Fruit fly (Drosophila melanogaster) whole organism, prepupa: ENCODE results near the gene CG13460.

Source experiments
- Blimp-1 ChIP-seq: fragments of 200-800 bp; sonication (Bioruptor generic); optimal IDR thresholded peaks from 3 replicates; lab custom pipeline; 2017; ENCODE audit warnings: missing biosample characterization, missing genetic modification characterization, mild to moderate bottlenecking, moderate library complexity, missing genetic modification reagents
- CG10631 ChIP-seq: fragments of 200-800 bp; sonication (Bioruptor generic); optimal IDR thresholded peaks from 2 replicates; lab custom pipeline; 2016; ENCODE audit warnings: missing biosample characterization, missing genetic modification characterization
- CG10669 ChIP-seq: fragments of 200-800 bp; sonication (Bioruptor generic); optimal IDR thresholded peaks from 3 replicates; lab custom pipeline; 2018; ENCODE audit warnings: missing biosample characterization, mild to moderate bottlenecking, missing genetic modification characterization, moderate library complexity
- CG11762 ChIP-seq: fragments of 200-800 bp; sonication (Bioruptor generic); optimal IDR thresholded peaks from 3 replicates; lab custom pipeline; 2016; ENCODE audit warnings: missing biosample characterization, missing genetic modification characterization; ENCODE audit not compliant: insufficient read depth
- CG11902 ChIP-seq: fragments of 200-800 bp; sonication (Bioruptor generic); optimal IDR thresholded peaks from 3 replicates; lab custom pipeline; 2016; ENCODE audit warnings: missing biosample characterization, missing genetic modification characterization
- CG15336 ChIP-seq: fragments of 200-800 bp; sonication (Bioruptor generic); IDR thresholded peaks from 2 replicates; pipeline ENCODE4 v1.3.6; 2022; ENCODE audit warnings: missing biosample characterization, missing genetic modification characterization
- CG1621 ChIP-seq: fragments of 200-800 bp; sonication (Bioruptor generic); optimal IDR thresholded peaks from 3 replicates; lab custom pipeline; 2018; ENCODE audit warnings: missing biosample characterization, mild to moderate bottlenecking, missing genetic modification characterization
- CG31627 ChIP-seq: fragments of 200-800 bp; sonication (Bioruptor generic); optimal IDR thresholded peaks from 3 replicates; lab custom pipeline; 2016; ENCODE audit warnings: missing biosample characterization, missing genetic modification characterization
- CG3919 ChIP-seq: fragments of 200-800 bp; sonication (Bioruptor generic); optimal IDR thresholded peaks from 3 replicates; lab custom pipeline; 2016; ENCODE audit warnings: missing biosample characterization, missing genetic modification characterization
- CG4318 ChIP-seq: fragments of 200-800 bp; sonication (Bioruptor generic); optimal IDR thresholded peaks from 3 replicates; lab custom pipeline; 2017; ENCODE audit warnings: missing biosample characterization, mild to moderate bottlenecking, missing genetic modification characterization
- CG6163 ChIP-seq: fragments of 200-800 bp; sonication (Bioruptor generic); IDR thresholded peaks from 3 replicates; pipeline ENCODE4 v1.3.6; 2022; ENCODE audit warnings: missing biosample characterization, missing genetic modification characterization
- CG6792 ChIP-seq: fragments of 200-800 bp; sonication (Bioruptor generic); optimal IDR thresholded peaks from 3 replicates; lab custom pipeline; 2016; ENCODE audit warnings: missing biosample characterization, missing genetic modification characterization
- CG6808 ChIP-seq: fragments of 200-800 bp; sonication (Bioruptor generic); optimal IDR thresholded peaks from 3 replicates; lab custom pipeline; 2017; ENCODE audit warnings: missing biosample characterization, missing genetic modification characterization, mild to moderate bottlenecking, moderate library complexity, missing genetic modification reagents
- CG6854 ChIP-seq: fragments of 200-800 bp; sonication (Bioruptor generic); optimal IDR thresholded peaks from 2 replicates; lab custom pipeline; 2017; ENCODE audit warnings: missing biosample characterization, mild to moderate bottlenecking, missing genetic modification characterization
- CG7368 ChIP-seq: fragments of 200-800 bp; sonication (Bioruptor generic); optimal IDR thresholded peaks from 3 replicates; lab custom pipeline; 2016; ENCODE audit warnings: missing biosample characterization, missing genetic modification characterization
- CG8319 ChIP-seq: fragments of 200-800 bp; sonication (Bioruptor generic); optimal IDR thresholded peaks from 3 replicates; lab custom pipeline; 2016; ENCODE audit warnings: missing biosample characterization, missing genetic modification characterization
- CG8632 ChIP-seq: fragments of 200-800 bp; sonication (Bioruptor generic); optimal IDR thresholded peaks from 3 replicates; lab custom pipeline; 2016; ENCODE audit warnings: missing biosample characterization, missing genetic modification characterization
- Eip75B ChIP-seq: fragments of 200-800 bp; sonication (Bioruptor generic); optimal IDR thresholded peaks from 3 replicates; lab custom pipeline; 2016; ENCODE audit warnings: missing biosample characterization, missing genetic modification characterization
- Eip78C ChIP-seq: fragments of 200-800 bp; sonication (Bioruptor generic); peaks from one replicate; lab custom pipeline; 2016; ENCODE audit warnings: missing biosample characterization, missing genetic modification characterization
- Eip93F ChIP-seq: fragments of 200-800 bp; sonication (Bioruptor generic); optimal IDR thresholded peaks from 2 replicates; lab custom pipeline; 2016; ENCODE audit warnings: missing biosample characterization, mild to moderate bottlenecking, missing genetic modification characterization
- Ets96B ChIP-seq: fragments of 200-800 bp; optimal IDR thresholded peaks from 2 replicates; lab custom pipeline; 2019; ENCODE audit warnings: missing biosample characterization, mild to moderate bottlenecking, missing genetic modification characterization, moderate library complexity
- Hr38 ChIP-seq: sonication (Bioruptor generic); optimal IDR thresholded peaks from 2 replicates; lab custom pipeline; 2016; ENCODE audit warnings: missing biosample characterization, missing genetic modification characterization
- Lpt ChIP-seq: fragments of 200-800 bp; sonication (Bioruptor generic); optimal IDR thresholded peaks from 3 replicates; lab custom pipeline; 2016; ENCODE audit warnings: missing biosample characterization, missing genetic modification characterization
- OdsH ChIP-seq: fragments of 200-800 bp; sonication (Bioruptor generic); optimal IDR thresholded peaks from 3 replicates; lab custom pipeline; 2016; ENCODE audit warnings: missing biosample characterization, missing genetic modification characterization
- Sox102F ChIP-seq: fragments of 200-800 bp; sonication (Bioruptor generic); optimal IDR thresholded peaks from 2 replicates; lab custom pipeline; 2016; ENCODE audit warnings: missing biosample characterization, mild to moderate bottlenecking, missing genetic modification characterization
- Sox14 ChIP-seq: fragments of 200-800 bp; sonication (Bioruptor generic); optimal IDR thresholded peaks from 3 replicates; lab custom pipeline; 2016; ENCODE audit warnings: missing biosample characterization, missing genetic modification characterization
- acj6 ChIP-seq: fragments of 200-800 bp; sonication (Bioruptor generic); optimal IDR thresholded peaks from 3 replicates; lab custom pipeline; 2016; ENCODE audit warnings: missing biosample characterization, missing genetic modification characterization
- cyc ChIP-seq: fragments of 200-800 bp; sonication (Bioruptor generic); optimal IDR thresholded peaks from 3 replicates; lab custom pipeline; 2016; ENCODE audit warnings: missing biosample characterization, missing genetic modification characterization
- dac ChIP-seq: fragments of 200-800 bp; sonication (Bioruptor generic); optimal IDR thresholded peaks from 2 replicates; lab custom pipeline; 2017; ENCODE audit warnings: missing biosample characterization, mild to moderate bottlenecking, missing genetic modification characterization
- dsx ChIP-seq: fragments of 200-800 bp; optimal IDR thresholded peaks from 3 replicates; lab custom pipeline; 2019; ENCODE audit warnings: missing biosample characterization, mild to moderate bottlenecking, missing genetic modification characterization, moderate library complexity; ENCODE audit not compliant: poor library complexity, severe bottlenecking
- eg ChIP-seq: fragments of 200-800 bp; sonication (Bioruptor generic); IDR thresholded peaks from 3 replicates; pipeline ENCODE4 v1.3.6; 2022; ENCODE audit warnings: missing biosample characterization, missing genetic modification characterization
- esn ChIP-seq: fragments of 200-800 bp; sonication (Bioruptor generic); optimal IDR thresholded peaks from 2 replicates; lab custom pipeline; 2016; ENCODE audit warnings: missing biosample characterization, mild to moderate bottlenecking, missing genetic modification characterization, moderate library complexity
- fd85E ChIP-seq: fragments of 200-800 bp; sonication (Bioruptor generic); optimal IDR thresholded peaks from 3 replicates; lab custom pipeline; 2016; ENCODE audit warnings: missing biosample characterization, missing genetic modification characterization
- fkh ChIP-seq: fragments of 200-800 bp; sonication (Bioruptor generic); optimal IDR thresholded peaks from 3 replicates; lab custom pipeline; 2017; ENCODE audit warnings: missing biosample characterization, mild to moderate bottlenecking, missing genetic modification characterization, moderate library complexity
- net ChIP-seq: fragments of 200-800 bp; sonication (Bioruptor generic); optimal IDR thresholded peaks from 3 replicates; lab custom pipeline; 2016; ENCODE audit warnings: missing biosample characterization, missing genetic modification characterization
- pdm3 ChIP-seq: fragments of 200-800 bp; sonication (Bioruptor generic); optimal IDR thresholded peaks from 3 replicates; lab custom pipeline; 2016; ENCODE audit warnings: missing biosample characterization, missing genetic modification characterization
- salr ChIP-seq, 2 experiments: fragments of 200-800 bp; sonication (Bioruptor generic); optimal IDR thresholded peaks; 3 replicates each; lab custom pipeline; 2016 to 2018; ENCODE audit warnings: missing biosample characterization in 2 of 2, missing genetic modification characterization in 2 of 2, mild to moderate bottlenecking in 1 of 2
- ss ChIP-seq, 2 experiments: fragments of 200-800 bp; sonication (Bioruptor generic); optimal IDR thresholded peaks; 2 replicates in 1 of 2; 3 replicates in 1 of 2; lab custom pipeline; 2017 to 2018; ENCODE audit warnings: mild to moderate bottlenecking in 2 of 2, missing biosample characterization in 2 of 2, missing genetic modification characterization in 2 of 2, moderate library complexity in 1 of 2
- topi ChIP-seq: fragments of 200-800 bp; sonication (Bioruptor generic); optimal IDR thresholded peaks from 3 replicates; lab custom pipeline; 2016; ENCODE audit warnings: missing biosample characterization, missing genetic modification characterization

The CG13460 gene

dm6 chr3L:15064877-15065276 lies 3.4 kb upstream of the CG13460 start, which contains the start of gene Sytbeta:
TSS of gene Sytbeta (minus strand) at chr3L:15064977.
- TF ChIP-seq fd85E (GFP tag; lab: Kevin White, UChicago) (no peak), CG6792 (GFP tag; lab: Kevin White, UChicago) (no peak), OdsH (GFP tag; lab: Kevin White, UChicago) (no peak), salr (GFP tag; optimal IDR thresholded peaks at IDR 0.05; lab: Kevin White, UChicago) (no peak), dsx (GFP tag; lab: Kevin White, UChicago) (no peak), CG8632 (GFP tag; lab: Kevin White, UChicago) (no peak), CG8319 (GFP tag; lab: Kevin White, UChicago) (no peak), cyc (GFP tag; lab: Kevin White, UChicago) (no peak), pdm3 (GFP tag; lab: Kevin White, UChicago) (no peak), CG6854 (GFP tag; lab: Kevin White, UChicago) (no peak)

- TF ChIP-seq Eip78C (GFP tag; lab: Kevin White, UChicago) (no peak), ss (GFP tag; optimal IDR thresholded peaks at IDR 0.05; lab: Kevin White, UChicago) (no peak), Eip93F (GFP tag; lab: Kevin White, UChicago) (no peak), pdm3 (GFP tag; lab: Kevin White, UChicago) (no peak), eg (GFP tag; lab: Robert Waterston, UW) (no peak), CG11902 (GFP tag; lab: Kevin White, UChicago) (no peak), Blimp-1 (GFP tag; lab: Kevin White, UChicago) (no peak)
Observed at dm6 chr3L:15054477-15054876, 7.0 kb downstream of the CG13460 start, which contains the start of gene EAChm. TSS of gene EAChm (plus strand) at chr3L:15054777.

- TF ChIP-seq fkh (GFP tag; lab: Kevin White, UChicago) (peak; percentile 62), CG11902 (GFP tag; lab: Kevin White, UChicago) (no peak), Lpt (no peak), CG3919 (GFP tag; lab: Kevin White, UChicago) (no peak)
Observed at dm6 chr3L:15054035-15054434, 7.5 kb downstream of the CG13460 start, which contains the start of gene CG18649. TSS of gene CG18649 (minus strand) at chr3L:15054135.

- TF ChIP-seq Sox14 (GFP tag; lab: Kevin White, UChicago) (no peak), ss (GFP tag; optimal IDR thresholded peaks at IDR 0.05; lab: Kevin White, UChicago) (no peak), Blimp-1 (GFP tag; lab: Kevin White, UChicago) (no peak), CG15336 (GFP tag; lab: Robert Waterston, UW) (no peak), Eip93F (GFP tag; lab: Kevin White, UChicago) (no peak), CG10631 (GFP tag; lab: Kevin White, UChicago) (no peak), Ets96B (tag; lab: Kevin White, UChicago) (no peak), net (GFP tag; lab: Kevin White, UChicago) (no peak), CG6163 (GFP tag; lab: Robert Waterston, UW) (no peak), CG4318 (GFP tag; lab: Kevin White, UChicago) (no peak), dac (no peak), CG6808 (GFP tag; lab: Kevin White, UChicago) (no peak), CG10669 (no peak)
Observed at dm6 chr3L:15053251-15053650, 8.3 kb downstream of the CG13460 start, which contains the start of gene CG43680. TSS of gene CG43680 (minus strand) at chr3L:15053351.

- TF ChIP-seq Blimp-1 (GFP tag; lab: Kevin White, UChicago): no peak
- TF ChIP-seq topi (GFP tag; lab: Kevin White, UChicago): no peak
- no peak for TF ChIP-seq OdsH (GFP tag; lab: Kevin White, UChicago)
- TF ChIP-seq CG31627 (GFP tag; lab: Kevin White, UChicago): no peak
- TF ChIP-seq CG4318 (GFP tag; lab: Kevin White, UChicago): no peak
- TF ChIP-seq fkh (GFP tag; lab: Kevin White, UChicago): no peak
- TF ChIP-seq CG11762: no peak
- no peak for TF ChIP-seq Eip78C (GFP tag; lab: Kevin White, UChicago)
- no peak for TF ChIP-seq CG8319 (GFP tag; lab: Kevin White, UChicago)
- no peak for TF ChIP-seq acj6 (GFP tag; lab: Kevin White, UChicago)
- TF ChIP-seq CG1621 (tag; lab: Kevin White, UChicago): no peak
- TF ChIP-seq pdm3 (GFP tag; lab: Kevin White, UChicago): no peak
- no peak for TF ChIP-seq dac
- TF ChIP-seq Hr38 (GFP tag; lab: Kevin White, UChicago): no peak
- TF ChIP-seq Sox102F (GFP tag; lab: Kevin White, UChicago): no peak
- no peak for TF ChIP-seq CG10631 (GFP tag; lab: Kevin White, UChicago)
- TF ChIP-seq CG6854 (GFP tag; lab: Kevin White, UChicago): no peak
- TF ChIP-seq CG7368: no peak
- TF ChIP-seq esn (GFP tag; lab: Kevin White, UChicago): no peak
- TF ChIP-seq Eip75B (GFP tag; lab: Kevin White, UChicago): no peak
Observed at dm6 chr3L:15052390-15052789, 9.1 kb downstream of the CG13460 start, which contains the start of gene CG13461. TSS of gene CG13461 (minus strand) at chr3L:15052490.
